Worm (Caenorhabditis elegans) whole organism, late embryonic: ENCODE results near the gene sec-16A.1.

Experiments
- C08G9.2 ChIP-seq: sonication (generic microtip); optimal IDR thresholded peaks from 2 replicates; lab custom pipeline; 2016; ENCODE audit warnings: mild to moderate bottlenecking, missing genetic modification characterization, moderate library complexity, missing compliant biosample characterization
- K09A11.1 ChIP-seq: sonication (generic microtip); optimal IDR thresholded peaks from 2 replicates; lab custom pipeline; 2017; ENCODE audit warnings: antibody characterized with exemption, mild to moderate bottlenecking, missing genetic modification characterization, missing compliant biosample characterization; ENCODE audit not compliant: insufficient read depth
- ahr-1 ChIP-seq: sonication (generic microtip); optimal IDR thresholded peaks from 2 replicates; lab custom pipeline; 2016; ENCODE audit warnings: missing genetic modification characterization, missing compliant biosample characterization
- ceh-14 ChIP-seq: sonication (generic microtip); optimal IDR thresholded peaks from 2 replicates; lab custom pipeline; 2016; ENCODE audit warnings: missing genotype, missing genetic modification characterization, missing compliant biosample characterization
- ceh-18 ChIP-seq: sonication (generic microtip); optimal IDR thresholded peaks from 2 replicates; lab custom pipeline; 2016; ENCODE audit warnings: missing genetic modification characterization, missing compliant biosample characterization
- ceh-19 ChIP-seq: fragments of 200-800 bp; sonication (Bioruptor generic); optimal IDR thresholded peaks from 2 replicates; lab custom pipeline; 2018; ENCODE audit warnings: mild to moderate bottlenecking, missing genetic modification characterization, missing compliant biosample characterization
- ceh-2 ChIP-seq: sonication (generic microtip); optimal IDR thresholded peaks from 2 replicates; lab custom pipeline; 2016; ENCODE audit warnings: missing genotype, missing genetic modification characterization, missing compliant biosample characterization
- ceh-22 ChIP-seq: sonication (generic microtip); optimal IDR thresholded peaks from 2 replicates; lab custom pipeline; 2017; ENCODE audit warnings: missing biosample characterization, missing genetic modification characterization
- ceh-34 ChIP-seq: sonication (generic microtip); optimal IDR thresholded peaks from 2 replicates; lab custom pipeline; 2016; ENCODE audit warnings: mild to moderate bottlenecking, missing genetic modification characterization, missing compliant biosample characterization
- ceh-6 ChIP-seq: fragments of 200-800 bp; sonication (Bioruptor generic); optimal IDR thresholded peaks from 2 replicates; lab custom pipeline; 2018; ENCODE audit warnings: mild to moderate bottlenecking, missing genetic modification characterization, missing compliant biosample characterization
- dmd-4 ChIP-seq: sonication (generic microtip); optimal IDR thresholded peaks from 2 replicates; lab custom pipeline; 2016; ENCODE audit warnings: borderline replicate concordance, missing genetic modification characterization, missing compliant biosample characterization
- dve-1 ChIP-seq: sonication (generic microtip); optimal IDR thresholded peaks from 2 replicates; lab custom pipeline; 2017; ENCODE audit warnings: antibody characterized with exemption, mild to moderate bottlenecking, missing genetic modification characterization, missing compliant biosample characterization
- elt-4 ChIP-seq: sonication (generic microtip); optimal IDR thresholded peaks from 2 replicates; lab custom pipeline; 2016; ENCODE audit warnings: missing genetic modification characterization, missing compliant biosample characterization
- fax-1 ChIP-seq: sonication (generic microtip); optimal IDR thresholded peaks from 2 replicates; lab custom pipeline; 2016; ENCODE audit warnings: missing genotype, missing genetic modification characterization, missing compliant biosample characterization
- gmeb-2 ChIP-seq: sonication (generic microtip); optimal IDR thresholded peaks from 2 replicates; lab custom pipeline; 2016; ENCODE audit warnings: missing genetic modification characterization, inconsistent platforms, missing compliant biosample characterization
- hlh-13 ChIP-seq: fragments of 200-800 bp; sonication (Bioruptor generic); optimal IDR thresholded peaks from 2 replicates; lab custom pipeline; 2018; ENCODE audit warnings: mild to moderate bottlenecking, missing genetic modification characterization, missing compliant biosample characterization
- hlh-15 ChIP-seq: sonication (generic microtip); optimal IDR thresholded peaks from 2 replicates; lab custom pipeline; 2016; ENCODE audit warnings: missing genetic modification characterization, missing compliant biosample characterization
- hlh-30 ChIP-seq: sonication (generic microtip); optimal IDR thresholded peaks from 2 replicates; lab custom pipeline; 2017; ENCODE audit warnings: antibody characterized with exemption, missing genetic modification characterization, missing compliant biosample characterization; ENCODE audit not compliant: insufficient read depth
- lim-6 ChIP-seq: sonication (generic microtip); optimal IDR thresholded peaks from 2 replicates; lab custom pipeline; 2016; ENCODE audit warnings: missing genetic modification characterization, missing compliant biosample characterization
- lin-11 ChIP-seq: fragments of 200-800 bp; sonication (Bioruptor generic); optimal IDR thresholded peaks from 2 replicates; lab custom pipeline; 2018; ENCODE audit warnings: mild to moderate bottlenecking, missing genetic modification characterization, missing compliant biosample characterization
- madf-2 ChIP-seq: sonication (generic microtip); optimal IDR thresholded peaks from 2 replicates; lab custom pipeline; 2017; ENCODE audit warnings: missing genetic modification characterization, missing compliant biosample characterization
- mec-3 ChIP-seq: sonication (generic microtip); optimal IDR thresholded peaks from 2 replicates; lab custom pipeline; 2016; ENCODE audit warnings: borderline replicate concordance, missing genetic modification characterization, missing compliant biosample characterization
- nfya-1 ChIP-seq: sonication (generic microtip); optimal IDR thresholded peaks from 2 replicates; lab custom pipeline; 2017; ENCODE audit warnings: missing genetic modification characterization, mild to moderate bottlenecking, missing compliant biosample characterization, antibody characterized with exemption, moderate library complexity
- pax-1 ChIP-seq: fragments of 150-350 bp; optimal IDR thresholded peaks from 2 replicates; lab custom pipeline; 2014; ENCODE audit warnings: missing biosample characterization, missing genetic modification characterization
- pha-4 ChIP-seq: fragments of 150-350 bp; optimal IDR thresholded peaks from 2 replicates; lab custom pipeline; 2018; ENCODE audit warnings: missing biosample characterization, missing genetic modification reagents, missing genetic modification characterization
- pros-1 ChIP-seq: fragments of 150-350 bp; optimal IDR thresholded peaks from 2 replicates; lab custom pipeline; 2014; ENCODE audit warnings: missing biosample characterization, missing genetic modification reagents, missing genetic modification characterization
- rnt-1 ChIP-seq: sonication (generic microtip); optimal IDR thresholded peaks from 2 replicates; lab custom pipeline; 2016; ENCODE audit warnings: missing genetic modification characterization, missing compliant biosample characterization
- sdc-2 ChIP-seq: sonication (generic microtip); optimal IDR thresholded peaks from 2 replicates; lab custom pipeline; 2016; ENCODE audit warnings: missing genotype, missing genetic modification characterization, missing compliant biosample characterization
- sox-2 ChIP-seq: fragments of 200-800 bp; sonication (Bioruptor generic); IDR thresholded peaks from 2 replicates; pipeline ENCODE4 v1.3.6; 2022; ENCODE audit warnings: missing genetic modification reagents, missing genetic modification characterization, missing compliant biosample characterization
- syd-9 ChIP-seq: sonication (generic microtip); optimal IDR thresholded peaks from 2 replicates; lab custom pipeline; 2016; ENCODE audit warnings: mild to moderate bottlenecking, missing genetic modification characterization, moderate library complexity, missing compliant biosample characterization
- unc-3 ChIP-seq, 2 experiments: fragments of 200-800 bp in 1 of 2; sonication (Bioruptor generic) in 1 of 2; sonication (generic microtip) in 1 of 2; conservative IDR thresholded peaks in 1 of 2; optimal IDR thresholded peaks in 1 of 2; 2 replicates each; pipeline versions ENCODE4 v1.3.6 to Lab custom; 2016 to 2022; ENCODE audit warnings: missing compliant biosample characterization in 2 of 2, missing genetic modification characterization in 2 of 2, missing genetic modification reagents in 1 of 2
- unc-42 ChIP-seq: sonication (generic microtip); optimal IDR thresholded peaks from 2 replicates; lab custom pipeline; 2016; ENCODE audit warnings: missing genotype, missing genetic modification characterization, missing compliant biosample characterization
- unc-55 ChIP-seq: sonication (generic microtip); optimal IDR thresholded peaks from 2 replicates; lab custom pipeline; 2017; ENCODE audit warnings: missing biosample characterization, missing genetic modification reagents, missing genetic modification characterization

Gene sec-16A.1

DNA sequence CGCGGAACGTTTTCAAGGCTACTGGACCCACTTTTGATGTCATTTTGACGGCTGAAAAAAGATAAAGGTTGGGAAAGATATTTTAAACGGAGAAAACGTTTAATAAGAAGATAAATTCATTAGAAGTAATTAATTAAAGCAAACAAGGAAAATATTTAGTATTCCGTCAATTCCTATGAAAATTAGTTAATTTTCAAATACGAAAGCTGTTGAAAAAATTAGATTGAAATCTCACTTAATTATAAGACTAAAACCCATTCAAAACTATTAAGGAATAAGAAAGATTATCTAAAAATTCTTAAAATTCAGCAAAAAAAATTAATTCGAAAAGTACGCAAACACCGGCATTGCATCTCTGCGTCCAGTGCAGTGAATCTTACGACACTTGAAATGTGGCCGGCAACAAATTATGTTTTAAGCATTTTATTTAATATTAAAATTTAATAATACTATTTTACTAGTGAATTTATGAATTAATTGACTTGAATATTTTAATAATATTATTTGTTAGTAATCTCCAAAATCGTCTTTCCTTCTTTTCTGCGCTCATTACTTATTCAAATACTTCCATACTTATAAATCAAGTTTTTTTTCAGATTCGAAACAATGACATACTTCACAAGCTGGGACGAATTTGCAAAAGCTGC lies 19.2 kb downstream of the sec-16A.1 start, which contains the start of the genes ZK512.2 and ZK512.4:
Gene ZK512.2, minus strand, starts transcription at position 51 of the 647 bp plus-strand sequence.
Gene ZK512.4, plus strand, starts transcription at position 597 of the 647 bp plus-strand sequence.
- TF ChIP-seq unc-42 (tag; lab: Kevin White, UChicago) (peak; percentile 8), unc-3 (GFP tag; conservative IDR thresholded peaks at IDR 0.05; lab: Robert Waterston, UW) (no peak), unc-3 (tag; optimal IDR thresholded peaks at IDR 0.05; lab: Kevin White, UChicago) (no peak), nfya-1 (tag; lab: Kevin White, UChicago) (no peak), ceh-2 (tag; lab: Kevin White, UChicago) (no peak), gmeb-2 (tag; lab: Kevin White, UChicago) (no peak), sdc-2 (tag; lab: Kevin White, UChicago) (no peak)

ce11 chrIII:9145765-9146164 lies 20.1 kb downstream of the sec-16A.1 start, which contains the start of gene ZK512.8:
ZK512.8 (plus strand) TSS chrIII:9146065.
- no peak for TF ChIP-seq lin-11 (tag; lab: Kevin White, UChicago)
- TF ChIP-seq elt-4 = no peak
- TF ChIP-seq sdc-2 (tag; lab: Kevin White, UChicago) = no peak
- TF ChIP-seq K09A11.1 (tag; lab: Kevin White, UChicago) = no peak
- TF ChIP-seq hlh-15 (tag; lab: Kevin White, UChicago) = no peak
- TF ChIP-seq ceh-19 (GFP tag; lab: Kevin White, UChicago) = no peak
- TF ChIP-seq lim-6 (tag; lab: Kevin White, UChicago) = no peak
- no peak for TF ChIP-seq hlh-13 (GFP tag; lab: Kevin White, UChicago)
- no peak for TF ChIP-seq syd-9 (tag; lab: Kevin White, UChicago)
- TF ChIP-seq C08G9.2 (tag; lab: Kevin White, UChicago) = no peak
- TF ChIP-seq sox-2 (GFP tag; lab: Robert Waterston, UW) = no peak
- TF ChIP-seq fax-1 (tag; lab: Kevin White, UChicago) = no peak
- TF ChIP-seq mec-3 (tag; lab: Kevin White, UChicago) = no peak
- TF ChIP-seq ceh-34 (tag; lab: Kevin White, UChicago) = no peak
- no peak for TF ChIP-seq ceh-6
- TF ChIP-seq pax-1 (tag; lab: Kevin White, UChicago) = no peak
- no peak for TF ChIP-seq ahr-1 (tag; lab: Kevin White, UChicago)
- TF ChIP-seq pros-1 = no peak

- no peak for TF ChIP-seq unc-55 (GFP tag; lab: Kevin White, UChicago)
- TF ChIP-seq hlh-15 (tag; lab: Kevin White, UChicago) = no peak
- no peak for TF ChIP-seq rnt-1 (tag; lab: Kevin White, UChicago)
- TF ChIP-seq ceh-22 (tag; lab: Kevin White, UChicago) = no peak
- TF ChIP-seq dve-1 = no peak
- TF ChIP-seq pha-4 (tag; lab: Kevin White, UChicago) = no peak
- TF ChIP-seq K09A11.1 (tag; lab: Kevin White, UChicago) = no peak
- no peak for TF ChIP-seq dmd-4 (tag; lab: Kevin White, UChicago)
- TF ChIP-seq ceh-18 (tag; lab: Kevin White, UChicago) = no peak
- no peak for TF ChIP-seq madf-2
- TF ChIP-seq ceh-2 (tag; lab: Kevin White, UChicago) = no peak
- no peak for TF ChIP-seq elt-4
- no peak for TF ChIP-seq ceh-14 (tag; lab: Kevin White, UChicago)
- TF ChIP-seq, all 69 proteins: peak for 0
Observed at ce11 chrIII:9149132-9149531, 23.5 kb downstream of the sec-16A.1 start.

DNA sequence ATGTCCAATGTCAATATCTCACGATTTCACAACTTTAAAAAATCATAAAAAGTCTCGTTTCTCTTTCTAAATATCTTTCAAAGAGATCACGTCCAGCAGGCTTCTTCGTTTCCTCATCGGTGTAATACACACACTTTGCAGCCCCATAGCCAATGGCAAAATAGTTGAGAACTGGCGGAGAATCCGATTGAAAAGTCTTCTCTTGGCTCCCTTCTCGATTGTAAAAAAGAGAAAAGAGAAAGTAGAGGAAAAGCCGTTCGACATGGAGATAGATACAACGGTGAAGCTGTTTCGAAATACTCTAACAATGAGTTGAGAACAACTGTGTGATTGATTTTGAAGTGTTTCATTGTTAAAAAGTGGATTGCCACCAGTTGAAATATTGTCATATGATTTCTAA lies 26.1 kb downstream of the sec-16A.1 start:
- TF ChIP-seq nfya-1 (tag; lab: Kevin White, UChicago) (peak; percentile 33), ceh-18 (tag; lab: Kevin White, UChicago) (peak; percentile 19), hlh-30 (no peak)
